Fruit fly (Drosophila melanogaster) whole organism, pupa: ENCODE measurements around the gene CG42788.

Experiments used
- CG14655 ChIP-seq: fragments of 200-800 bp; sonication (Bioruptor generic); optimal IDR thresholded peaks from 3 replicates; lab custom pipeline; 2017; ENCODE audit warnings: mild to moderate bottlenecking, missing biosample characterization, missing genetic modification reagents, missing genetic modification characterization
- CG15710 ChIP-seq: fragments of 200-800 bp; sonication (Bioruptor generic); optimal IDR thresholded peaks from 2 replicates; lab custom pipeline; 2018; ENCODE audit warnings: missing biosample characterization, mild to moderate bottlenecking, missing genetic modification characterization, moderate library complexity
- CG34367 ChIP-seq: fragments of 200-800 bp; sonication (Bioruptor generic); optimal IDR thresholded peaks from 2 replicates; lab custom pipeline; 2018; ENCODE audit warnings: missing biosample characterization, mild to moderate bottlenecking, missing genetic modification characterization
- CG4496 ChIP-seq: fragments of 200-800 bp; sonication (Bioruptor generic); IDR thresholded peaks from 3 replicates; pipeline ENCODE4 v1.3.6; 2022; ENCODE audit warnings: missing biosample characterization, missing genetic modification characterization
- EcR ChIP-seq: fragments of 200-800 bp; sonication (Bioruptor generic); optimal IDR thresholded peaks from 3 replicates; lab custom pipeline; 2019; ENCODE audit warnings: missing biosample characterization, missing genetic modification characterization, mild to moderate bottlenecking, moderate library complexity, missing genetic modification reagents
- Pif1A ChIP-seq: fragments of 200-800 bp; sonication (Bioruptor generic); optimal IDR thresholded peaks from 3 replicates; lab custom pipeline; 2016; ENCODE audit warnings: missing biosample characterization, missing genetic modification characterization
- fd96Ca ChIP-seq: fragments of 200-800 bp; sonication (Bioruptor generic); IDR thresholded peaks from 3 replicates; pipeline ENCODE4 v1.3.6; 2022; ENCODE audit warnings: missing biosample characterization, missing genetic modification characterization
- rn ChIP-seq: fragments of 200-800 bp; sonication (Bioruptor generic); IDR thresholded peaks from 2 replicates; pipeline ENCODE4 v1.3.6; 2022; ENCODE audit warnings: missing biosample characterization, missing genetic modification characterization

dm6 chr3R:15113584-15113983 lies 18.1 kb downstream of the CG42788 start:
- TF ChIP-seq Pif1A (GFP tag; lab: Kevin White, UChicago) (no peak), CG4496 (GFP tag; lab: Robert Waterston, UW) (peak; percentile 41; the same call in 2 of the 3 replicates), CG14655 (GFP tag; lab: Kevin White, UChicago) (peak; percentile 77), EcR (GFP tag; lab: Kevin White, UChicago) (no peak), fd96Ca (GFP tag; lab: Robert Waterston, UW) (no peak), CG15710 (peak; percentile 14), rn (no peak), CG34367 (tag; lab: Kevin White, UChicago) (no peak)
